Worm (Caenorhabditis elegans): ENCODE results near the gene F57C12.6.
A peak's percentile ranks its signal among the peaks of the same experiment; 100 is the strongest.

F57C12.6 gene

ce11 chrX:601340-601757, 47.6 kb upstream of the F57C12.6 start (continued):
- TF ChIP-seq unc-130 (tag; optimal IDR thresholded peaks at IDR 0.05) (no peak), efl-3 (GFP tag; optimal IDR thresholded peaks at IDR 0.05) (no peak), lin-13 (GFP tag; optimal IDR thresholded peaks at IDR 0.05) (no peak), nhr-20 (tag; optimal IDR thresholded peaks at IDR 0.05) (peak; percentile 1), vab-15 (tag; optimal IDR thresholded peaks at IDR 0.05) (no peak), C16A3.4 (tag; optimal IDR thresholded peaks at IDR 0.05) (no peak), lin-35 (GFP tag; optimal IDR thresholded peaks at IDR 0.05) (peak in 1 of 2 experiments; percentile 58), unc-62 (GFP tag; optimal IDR thresholded peaks at IDR 0.05) (no peak), ceh-82 (tag; optimal IDR thresholded peaks at IDR 0.05) (peak in 2 of 3 experiments; percentile 8 to 78), mdl-1 (tag; optimal IDR thresholded peaks at IDR 0.05) (no peak), aly-2 (tag; optimal IDR thresholded peaks at IDR 0.05) (no peak), fkh-4 (tag; optimal IDR thresholded peaks at IDR 0.05; ENCODE audit: borderline replicate concordance) (no peak), sptf-1 (tag; optimal IDR thresholded peaks at IDR 0.05) (no peak), pax-3 (tag; optimal IDR thresholded peaks at IDR 0.05) (peak; percentile 25), fos-1 (tag; optimal IDR thresholded peaks at IDR 0.05) (no peak), nhr-28 (tag; optimal IDR thresholded peaks at IDR 0.05) (no peak), Y116A8C.19 (tag; optimal IDR thresholded peaks at IDR 0.05; ENCODE audit: borderline replicate concordance) (no peak), mep-1 (tag; optimal IDR thresholded peaks at IDR 0.05) (no peak), ama-1 (optimal IDR thresholded peaks at IDR 0.05) (no peak), fkh-8 (tag; optimal IDR thresholded peaks at IDR 0.05) (peak; percentile 84), blmp-1 (tag; optimal IDR thresholded peaks at IDR 0.05) (no peak), snu-23 (GFP tag; optimal IDR thresholded peaks at IDR 0.05) (peak; percentile 11), C34B4.2 (tag; optimal IDR thresholded peaks at IDR 0.05) (no peak), hlh-4 (tag; optimal IDR thresholded peaks at IDR 0.05) (no peak), nhr-19 (GFP tag; conservative IDR thresholded peaks at IDR 0.05) (no peak), dpl-1 (GFP tag; optimal IDR thresholded peaks at IDR 0.05) (peak in 1 of 3 experiments; percentile 12), sup-37 (GFP tag; optimal IDR thresholded peaks at IDR 0.05) (no peak), egl-27 (tag; optimal IDR thresholded peaks at IDR 0.05) (no peak), ces-1 (GFP tag; optimal IDR thresholded peaks at IDR 0.05) (peak; percentile 29), egl-13 (tag; optimal IDR thresholded peaks at IDR 0.05) (peak; percentile 27), zag-1 (tag; optimal IDR thresholded peaks at IDR 0.05) (no peak), ceh-88 (GFP tag; IDR thresholded peaks at IDR 0.05) (no peak), ztf-4 (tag; optimal IDR thresholded peaks at IDR 0.05) (no peak), nhr-77 (tag; optimal IDR thresholded peaks at IDR 0.05) (no peak), dsc-1 (tag; optimal IDR thresholded peaks at IDR 0.05) (no peak), zip-4 (GFP tag; optimal IDR thresholded peaks at IDR 0.05) (no peak), isw-1 (GFP tag; IDR thresholded peaks at IDR 0.05) (peak; percentile 40), nhr-11 (tag; optimal IDR thresholded peaks at IDR 0.05) (no peak), nhr-71 (tag; optimal IDR thresholded peaks at IDR 0.05) (peak; percentile 60)

- peak; percentile 65 for TF ChIP-seq ceh-8 (GFP tag; optimal IDR thresholded peaks at IDR 0.05)
- TF ChIP-seq pag-3 (tag; optimal IDR thresholded peaks at IDR 0.05; ENCODE audit: borderline replicate concordance, insufficient read depth), result no peak
- no peak for TF ChIP-seq fos-1 (tag; optimal IDR thresholded peaks at IDR 0.05)
- peak in 1 of 2 experiments; percentile 45 for TF ChIP-seq lin-35 (GFP tag; optimal IDR thresholded peaks at IDR 0.05)
- no peak for TF ChIP-seq ces-1 (GFP tag; optimal IDR thresholded peaks at IDR 0.05)
- no peak for TF ChIP-seq ceh-88 (GFP tag; IDR thresholded peaks at IDR 0.05)
- TF ChIP-seq nhr-20 (tag; optimal IDR thresholded peaks at IDR 0.05), result peak; percentile 49
- TF ChIP-seq unc-98 (GFP tag; IDR thresholded peaks at IDR 0.05), result no peak
- TF ChIP-seq sup-37 (GFP tag; optimal IDR thresholded peaks at IDR 0.05), result no peak
- TF ChIP-seq ceh-63 (GFP tag; optimal IDR thresholded peaks at IDR 0.05), result no peak
- no peak for TF ChIP-seq ceh-82 (tag; optimal IDR thresholded peaks at IDR 0.05)
- TF ChIP-seq fkh-8 (tag; optimal IDR thresholded peaks at IDR 0.05), result peak; percentile 44
- no peak for TF ChIP-seq C34B4.2 (tag; optimal IDR thresholded peaks at IDR 0.05)
- TF ChIP-seq egl-13 (tag; optimal IDR thresholded peaks at IDR 0.05), result peak; percentile 62
- no peak for TF ChIP-seq ceh-90 (tag; optimal IDR thresholded peaks at IDR 0.05)
- no peak for TF ChIP-seq rnt-1 (tag; optimal IDR thresholded peaks at IDR 0.05)
- peak; percentile 54 for TF ChIP-seq nhr-71 (tag; optimal IDR thresholded peaks at IDR 0.05)
- TF ChIP-seq lin-15B (tag; optimal IDR thresholded peaks at IDR 0.05), result no peak
- TF ChIP-seq pqm-1 (tag; optimal IDR thresholded peaks at IDR 0.05), result no peak
- no peak for TF ChIP-seq tlp-1 (tag; optimal IDR thresholded peaks at IDR 0.05)
- TF ChIP-seq unc-30 (tag; optimal IDR thresholded peaks at IDR 0.05), result no peak
- no peak for TF ChIP-seq nhr-19 (GFP tag; conservative IDR thresholded peaks at IDR 0.05)
- no peak for TF ChIP-seq efl-3 (GFP tag; optimal IDR thresholded peaks at IDR 0.05)
- no peak for TF ChIP-seq tbx-2 (tag; optimal IDR thresholded peaks at IDR 0.05)
- no peak for TF ChIP-seq unc-130 (tag; optimal IDR thresholded peaks at IDR 0.05)
- TF ChIP-seq nhr-84 (tag; optimal IDR thresholded peaks at IDR 0.05), result no peak
Observed at ce11 chrX:600671-601070, 46.9 kb upstream of the F57C12.6 start.
